In genomic region chrV:13041666-13042065, ce11 we compare ENCODE assay signal across 4 worm cellular contexts.
A peak's percentile ranks its signal among the peaks of the same experiment; 100 is the strongest.
TF ChIP-seq lines count a peak whose summit lies in the region.

TSS of gene scyl-1 (minus strand) at chrV:13041721.

TF ChIP-seq in whole organism, L2 larva, 48 proteins besides CTCF, POLR2A, EP300 and RAD21 (continues in another document):
- TF ChIP-seq ztf-1 (GFP tag; conservative IDR thresholded peaks at IDR 0.05; lab: Robert Waterston, UW) (no peak), nhr-11 (tag; optimal IDR thresholded peaks at IDR 0.05; lab: Kevin White, UChicago) (no peak), lin-11 (tag; optimal IDR thresholded peaks at IDR 0.05; lab: Kevin White, UChicago) (no peak), zag-1 (tag; optimal IDR thresholded peaks at IDR 0.05; lab: Kevin White, UChicago) (no peak), ceh-82 (tag; optimal IDR thresholded peaks at IDR 0.05; lab: Kevin White, UChicago) (no peak), nhr-77 (tag; optimal IDR thresholded peaks at IDR 0.05; lab: Kevin White, UChicago) (no peak), lin-39 (tag; optimal IDR thresholded peaks at IDR 0.05; lab: Kevin White, UChicago) (no peak), aly-2 (tag; optimal IDR thresholded peaks at IDR 0.05; lab: Kevin White, UChicago) (no peak), blmp-1 (tag; optimal IDR thresholded peaks at IDR 0.05; lab: Kevin White, UChicago; ENCODE audit: insufficient read depth) (peak; percentile 59), ceh-16 (tag; optimal IDR thresholded peaks at IDR 0.05; lab: Kevin White, UChicago) (no peak), R02D3.7 (tag; optimal IDR thresholded peaks at IDR 0.05; lab: Kevin White, UChicago) (no peak), crh-2 (tag; optimal IDR thresholded peaks at IDR 0.05; lab: Kevin White, UChicago) (peak; percentile 86), sma-3 (GFP tag; optimal IDR thresholded peaks at IDR 0.05; lab: Kevin White, UChicago) (peak; percentile 87), nhr-21 (tag; optimal IDR thresholded peaks at IDR 0.05; lab: Kevin White, UChicago) (peak; percentile 80), mbf-1 (tag; optimal IDR thresholded peaks at IDR 0.05; lab: Kevin White, UChicago) (no peak), nhr-129 (tag; optimal IDR thresholded peaks at IDR 0.05; lab: Kevin White, UChicago) (peak; percentile 81), nhr-25 (tag; optimal IDR thresholded peaks at IDR 0.05; lab: Kevin White, UChicago) (peak; percentile 88), nhr-12 (tag; optimal IDR thresholded peaks at IDR 0.05; lab: Kevin White, UChicago) (no peak), mdl-1 (tag; optimal IDR thresholded peaks at IDR 0.05; lab: Kevin White, UChicago) (peak in 1 of 2 experiments; percentile 14), elt-3 (tag; optimal IDR thresholded peaks at IDR 0.05; lab: Kevin White, UChicago) (no peak), ZK546.5 (tag; optimal IDR thresholded peaks at IDR 0.05; lab: Kevin White, UChicago) (no peak), mab-5 (tag; optimal IDR thresholded peaks at IDR 0.05; lab: Kevin White, UChicago) (peak; percentile 78), dmd-4 (tag; optimal IDR thresholded peaks at IDR 0.05; lab: Kevin White, UChicago) (peak; percentile 3), nhr-10 (tag; optimal IDR thresholded peaks at IDR 0.05; lab: Kevin White, UChicago) (no peak)

TF ChIP-seq in whole organism, L4 larva, 104 proteins besides CTCF, POLR2A, EP300 and RAD21 (continues in another document):
- no peak for TF ChIP-seq nhr-41 (GFP tag; IDR thresholded peaks at IDR 0.05; lab: Robert Waterston, UW)
- TF ChIP-seq nhr-6 (tag; optimal IDR thresholded peaks at IDR 0.05; lab: Kevin White, UChicago) = peak; percentile 96
- peak; percentile 84 for TF ChIP-seq dve-1 (tag; optimal IDR thresholded peaks at IDR 0.05; lab: Kevin White, UChicago; ENCODE audit: insufficient read depth)
- no peak for TF ChIP-seq Y75B8A.6 (GFP tag; IDR thresholded peaks at IDR 0.05; lab: Robert Waterston, UW)
- TF ChIP-seq F10B5.3 (tag; optimal IDR thresholded peaks at IDR 0.05; lab: Kevin White, UChicago) = no peak
- TF ChIP-seq mdt-29 (GFP tag; IDR thresholded peaks at IDR 0.05; lab: Robert Waterston, UW) = no peak
- peak; percentile 10 for TF ChIP-seq spr-1 (tag; optimal IDR thresholded peaks at IDR 0.05; lab: Kevin White, UChicago)
- peak; percentile 56 for TF ChIP-seq nhr-11 (tag; optimal IDR thresholded peaks at IDR 0.05; lab: Kevin White, UChicago)
- TF ChIP-seq T20F7.1 (GFP tag; optimal IDR thresholded peaks at IDR 0.05; lab: Kevin White, UChicago) = peak; percentile 70
- no peak for TF ChIP-seq D1046.2 (GFP tag; IDR thresholded peaks at IDR 0.05; lab: Robert Waterston, UW)
- no peak for TF ChIP-seq aha-1 (tag; lab: Kevin White, UChicago)
- peak; percentile 59 for TF ChIP-seq ctbp-1 (GFP tag; IDR thresholded peaks at IDR 0.05; lab: Robert Waterston, UW)
- TF ChIP-seq sdz-12 (GFP tag; optimal IDR thresholded peaks at IDR 0.05; lab: Kevin White, UChicago) = no peak
- TF ChIP-seq duxl-1 (tag; optimal IDR thresholded peaks at IDR 0.05; lab: Kevin White, UChicago; ENCODE audit: poor library complexity) = peak; percentile 30
- TF ChIP-seq arid-1 (GFP tag; conservative IDR thresholded peaks at IDR 0.05; lab: Robert Waterston, UW) = 0 out of 2 replicates have a peak, but pooled peaks have one; percentile 25
- no peak for TF ChIP-seq pqm-1 (tag; optimal IDR thresholded peaks at IDR 0.05; lab: Kevin White, UChicago)
- no peak for TF ChIP-seq F44E2.7 (GFP tag; IDR thresholded peaks at IDR 0.05; lab: Robert Waterston, UW)
- TF ChIP-seq lin-29 (GFP tag; IDR thresholded peaks at IDR 0.05; lab: Robert Waterston, UW) = 0 out of 2 replicates have a peak, but pooled peaks have one; percentile 21
- no peak for TF ChIP-seq mep-1 (tag; optimal IDR thresholded peaks at IDR 0.05; lab: Kevin White, UChicago)
- peak; percentile 45 for TF ChIP-seq nhr-102 (tag; optimal IDR thresholded peaks at IDR 0.05; lab: Kevin White, UChicago)
- TF ChIP-seq lin-39 (tag; optimal IDR thresholded peaks at IDR 0.05; lab: Kevin White, UChicago) = no peak
- TF ChIP-seq mes-2 (tag; optimal IDR thresholded peaks at IDR 0.05; lab: Kevin White, UChicago; ENCODE audit: poor library complexity, severe bottlenecking) = peak; percentile 89
- TF ChIP-seq hlh-11 (tag; optimal IDR thresholded peaks at IDR 0.05; lab: Kevin White, UChicago) = peak; percentile 78
- TF ChIP-seq mxl-3 (GFP tag; optimal IDR thresholded peaks at IDR 0.05; lab: Kevin White, UChicago) = peak; percentile 15

TF ChIP-seq in whole organism, late embryonic, 69 proteins besides CTCF, POLR2A, EP300 and RAD21 (continues in another document):
- TF ChIP-seq madf-2 (tag; optimal IDR thresholded peaks at IDR 0.05; lab: Kevin White, UChicago) (no peak), pha-4 (tag; optimal IDR thresholded peaks at IDR 0.05; lab: Kevin White, UChicago) (no peak), ceh-24 (tag; optimal IDR thresholded peaks at IDR 0.05; lab: Kevin White, UChicago) (no peak), C08G9.2 (tag; optimal IDR thresholded peaks at IDR 0.05; lab: Kevin White, UChicago) (peak; percentile 22), ceh-19 (GFP tag; optimal IDR thresholded peaks at IDR 0.05; lab: Kevin White, UChicago) (peak; percentile 28), hlh-13 (GFP tag; optimal IDR thresholded peaks at IDR 0.05; lab: Kevin White, UChicago) (no peak), unc-55 (GFP tag; optimal IDR thresholded peaks at IDR 0.05; lab: Kevin White, UChicago) (peak; percentile 68), nfya-1 (tag; optimal IDR thresholded peaks at IDR 0.05; lab: Kevin White, UChicago) (peak; percentile 65), odd-2 (tag; optimal IDR thresholded peaks at IDR 0.05; lab: Kevin White, UChicago) (no peak), fkh-10 (GFP tag; optimal IDR thresholded peaks at IDR 0.05; lab: Kevin White, UChicago) (no peak), pros-1 (tag; optimal IDR thresholded peaks at IDR 0.05; lab: Kevin White, UChicago) (no peak), hlh-6 (tag; optimal IDR thresholded peaks at IDR 0.05; lab: Kevin White, UChicago) (no peak), unc-42 (tag; optimal IDR thresholded peaks at IDR 0.05; lab: Kevin White, UChicago) (peak; percentile 84), fax-1 (tag; optimal IDR thresholded peaks at IDR 0.05; lab: Kevin White, UChicago) (no peak), T23F11.4 (GFP tag; optimal IDR thresholded peaks at IDR 0.05; lab: Kevin White, UChicago) (no peak), gmeb-2 (tag; optimal IDR thresholded peaks at IDR 0.05; lab: Kevin White, UChicago) (peak; percentile 27), pax-1 (tag; optimal IDR thresholded peaks at IDR 0.05; lab: Kevin White, UChicago) (no peak), fkh-6 (tag; optimal IDR thresholded peaks at IDR 0.05; lab: Kevin White, UChicago) (no peak), eyg-1 (tag; optimal IDR thresholded peaks at IDR 0.05; lab: Kevin White, UChicago) (no peak), Y22D7AL.16 (tag; optimal IDR thresholded peaks at IDR 0.05; lab: Kevin White, UChicago) (no peak), dmd-4 (tag; optimal IDR thresholded peaks at IDR 0.05; lab: Kevin White, UChicago; ENCODE audit: borderline replicate concordance) (no peak), ceh-48 (tag; optimal IDR thresholded peaks at IDR 0.05; lab: Kevin White, UChicago) (peak; percentile 43), tbx-2 (tag; optimal IDR thresholded peaks at IDR 0.05; lab: Kevin White, UChicago) (peak; percentile 54), pha-2 (tag; optimal IDR thresholded peaks at IDR 0.05; lab: Kevin White, UChicago) (no peak), K02D7.2 (tag; optimal IDR thresholded peaks at IDR 0.05; lab: Kevin White, UChicago) (no peak), pqm-1 (tag; optimal IDR thresholded peaks at IDR 0.05; lab: Kevin White, UChicago) (no peak), ama-1 (optimal IDR thresholded peaks at IDR 0.05; lab: Kevin White, UChicago) (no peak)

TF ChIP-seq in whole organism, mixed stage, embryonic, 35 proteins besides CTCF, POLR2A, EP300 and RAD21 (continues in another document):
- TF ChIP-seq nhr-12 (tag; optimal IDR thresholded peaks at IDR 0.05; lab: Kevin White, UChicago) (no peak), sem-2 (GFP tag; optimal IDR thresholded peaks at IDR 0.05; lab: Kevin White, UChicago) (no peak), zip-8 (tag; optimal IDR thresholded peaks at IDR 0.05; lab: Kevin White, UChicago) (no peak), nhr-76 (tag; optimal IDR thresholded peaks at IDR 0.05; lab: Kevin White, UChicago) (no peak), ceh-83 (GFP tag; optimal IDR thresholded peaks at IDR 0.05; lab: Kevin White, UChicago) (peak; percentile 17), cnd-1 (tag; optimal IDR thresholded peaks at IDR 0.05; lab: Kevin White, UChicago) (no peak), ces-1 (GFP tag; optimal IDR thresholded peaks at IDR 0.05; lab: Kevin White, UChicago) (peak; percentile 86), nhr-237 (tag; optimal IDR thresholded peaks at IDR 0.05; lab: Kevin White, UChicago) (peak; percentile 52), ham-2 (GFP tag; optimal IDR thresholded peaks at IDR 0.05; lab: Kevin White, UChicago) (no peak), drap-1 (GFP tag; optimal IDR thresholded peaks at IDR 0.05; lab: Kevin White, UChicago) (peak; percentile 32), tbx-8 (GFP tag; optimal IDR thresholded peaks at IDR 0.05; lab: Kevin White, UChicago) (no peak), blmp-1 (tag; optimal IDR thresholded peaks at IDR 0.05; lab: Kevin White, UChicago) (peak; percentile 19), mab-5 (tag; optimal IDR thresholded peaks at IDR 0.05; lab: Kevin White, UChicago) (no peak), nhr-28 (tag; optimal IDR thresholded peaks at IDR 0.05; lab: Kevin White, UChicago) (no peak), unc-39 (tag; optimal IDR thresholded peaks at IDR 0.05; lab: Kevin White, UChicago) (no peak), ceh-39 (tag; optimal IDR thresholded peaks at IDR 0.05; lab: Kevin White, UChicago) (no peak), pha-4 (tag; optimal IDR thresholded peaks at IDR 0.05; lab: Kevin White, UChicago) (no peak), nhr-2 (tag; optimal IDR thresholded peaks at IDR 0.05; lab: Kevin White, UChicago) (no peak), elt-1 (tag; optimal IDR thresholded peaks at IDR 0.05; lab: Kevin White, UChicago; ENCODE audit: borderline replicate concordance, insufficient read depth) (no peak), flh-1 (GFP tag; optimal IDR thresholded peaks at IDR 0.05; lab: Kevin White, UChicago) (no peak), lin-32 (GFP tag; optimal IDR thresholded peaks at IDR 0.05; lab: Kevin White, UChicago) (no peak), unc-62 (GFP tag; optimal IDR thresholded peaks at IDR 0.05; lab: Kevin White, UChicago) (peak; percentile 16), ceh-43 (GFP tag; optimal IDR thresholded peaks at IDR 0.05; lab: Kevin White, UChicago) (no peak), elt-3 (tag; optimal IDR thresholded peaks at IDR 0.05; lab: Kevin White, UChicago) (no peak), ztf-11 (tag; optimal IDR thresholded peaks at IDR 0.05; lab: Kevin White, UChicago) (peak; percentile 3), sptf-1 (tag; optimal IDR thresholded peaks at IDR 0.05; lab: Kevin White, UChicago) (peak; percentile 64), mls-2 (tag; optimal IDR thresholded peaks at IDR 0.05; lab: Kevin White, UChicago) (peak; percentile 7), M03D4.4 (tag; optimal IDR thresholded peaks at IDR 0.05; lab: Kevin White, UChicago) (peak; percentile 36), unc-120 (tag; optimal IDR thresholded peaks at IDR 0.05; lab: Kevin White, UChicago; ENCODE audit: poor library complexity, severe bottlenecking) (no peak), snpc-4 (tag; optimal IDR thresholded peaks at IDR 0.05; lab: Kevin White, UChicago) (no peak)
